Worm (Caenorhabditis elegans) whole organism, L1 larva: ENCODE results near the gene symk-1.

Experiments used
- C16A3.4 ChIP-seq: fragments of 150-350 bp; optimal IDR thresholded peaks from 2 replicates; lab custom pipeline; 2014; ENCODE audit warnings: missing biosample characterization, missing genetic modification characterization
- alr-1 ChIP-seq: fragments of 200-800 bp; sonication (Bioruptor generic); optimal IDR thresholded peaks from 2 replicates; lab custom pipeline; 2018; ENCODE audit warnings: borderline replicate concordance, mild to moderate bottlenecking, missing genetic modification characterization, missing compliant biosample characterization
- ama-1 ChIP-seq: fragments of 150-350 bp; optimal IDR thresholded peaks from 2 replicates; lab custom pipeline; 2014
- blmp-1 ChIP-seq: fragments of 150-350 bp; optimal IDR thresholded peaks from 2 replicates; lab custom pipeline; 2014; ENCODE audit warnings: missing biosample characterization, missing genetic modification characterization
- ceh-88 ChIP-seq: fragments of 200-800 bp; sonication (Bioruptor generic); IDR thresholded peaks from 2 replicates; pipeline ENCODE4 v1.3.6; 2022; ENCODE audit warnings: missing genetic modification characterization, missing compliant biosample characterization
- ces-1 ChIP-seq: fragments of 150-350 bp; optimal IDR thresholded peaks from 2 replicates; lab custom pipeline; 2014; ENCODE audit warnings: missing biosample characterization, missing genetic modification reagents, missing genetic modification characterization
- dsc-1 ChIP-seq: sonication (generic microtip); optimal IDR thresholded peaks from 2 replicates; lab custom pipeline; 2016; ENCODE audit warnings: mild to moderate bottlenecking, missing genetic modification characterization, missing compliant biosample characterization
- elt-2 ChIP-seq: sonication (generic microtip); optimal IDR thresholded peaks from 2 replicates; lab custom pipeline; 2016; ENCODE audit warnings: missing genetic modification characterization, mild to moderate bottlenecking, inconsistent platforms, missing compliant biosample characterization, missing genetic modification reagents
- elt-3 ChIP-seq, 6 experiments: fragments of 150-350 bp in 1 of 6; sonication (generic microtip); optimal IDR thresholded peaks; 2 replicates each; lab custom pipeline; 2017 to 2018; ENCODE audit warnings: missing biosample characterization in 6 of 6, missing genetic modification characterization in 6 of 6, inconsistent platforms in 1 of 6
- ets-5 ChIP-seq: fragments of 200-800 bp; sonication (Bioruptor generic); IDR thresholded peaks from 2 replicates; pipeline ENCODE4 v1.3.6; 2022; ENCODE audit warnings: missing genetic modification characterization, missing compliant biosample characterization
- fkh-10 ChIP-seq: sonication (generic microtip); optimal IDR thresholded peaks from 2 replicates; lab custom pipeline; 2017; ENCODE audit warnings: missing biosample characterization, missing genetic modification reagents, missing genetic modification characterization
- fkh-4 ChIP-seq: sonication (generic microtip); optimal IDR thresholded peaks from 2 replicates; lab custom pipeline; 2016; ENCODE audit warnings: missing compliant biosample characterization, missing genetic modification characterization, borderline replicate concordance
- fkh-8 ChIP-seq: sonication (generic microtip); optimal IDR thresholded peaks from 2 replicates; lab custom pipeline; 2016; ENCODE audit warnings: mild to moderate bottlenecking, missing genetic modification characterization, missing compliant biosample characterization
- fos-1 ChIP-seq: fragments of 150-350 bp; optimal IDR thresholded peaks from 2 replicates; lab custom pipeline; 2014; ENCODE audit warnings: missing biosample characterization, missing genetic modification characterization
- grh-1 ChIP-seq: fragments of 200-800 bp; sonication (Bioruptor generic); IDR thresholded peaks from 2 replicates; pipeline ENCODE4 v1.3.6; 2022; ENCODE audit warnings: missing genetic modification reagents, missing genetic modification characterization, missing compliant biosample characterization
- hlh-17 ChIP-seq: fragments of 200-800 bp; sonication (Bioruptor generic); optimal IDR thresholded peaks from 2 replicates; lab custom pipeline; 2018; ENCODE audit warnings: missing genetic modification characterization, mild to moderate bottlenecking, missing compliant biosample characterization, moderate library complexity, borderline replicate concordance
- hlh-4 ChIP-seq: sonication (generic microtip); optimal IDR thresholded peaks from 2 replicates; lab custom pipeline; 2016; ENCODE audit warnings: mild to moderate bottlenecking, missing genetic modification characterization, missing compliant biosample characterization
- irx-1 ChIP-seq: sonication (generic microtip); optimal IDR thresholded peaks from 2 replicates; lab custom pipeline; 2016; ENCODE audit warnings: missing genetic modification characterization, missing compliant biosample characterization
- isw-1 ChIP-seq: fragments of 200-800 bp; sonication (Bioruptor generic); IDR thresholded peaks from 2 replicates; pipeline ENCODE4 v1.3.6; 2022; ENCODE audit warnings: missing genetic modification characterization, missing compliant biosample characterization
- lin-13 ChIP-seq: fragments of 150-350 bp; optimal IDR thresholded peaks from 2 replicates; lab custom pipeline; 2014; ENCODE audit warnings: missing biosample characterization, missing genetic modification reagents, missing genetic modification characterization
- lin-14 ChIP-seq: fragments of 200-800 bp; sonication (Bioruptor generic); optimal IDR thresholded peaks from 2 replicates; lab custom pipeline; 2018; ENCODE audit warnings: mild to moderate bottlenecking, missing genetic modification characterization, moderate library complexity, missing compliant biosample characterization
- lin-15B ChIP-seq: fragments of 150-350 bp; sonication (generic microtip); optimal IDR thresholded peaks from 3 replicates; lab custom pipeline; 2014; ENCODE audit warnings: missing biosample characterization, missing genetic modification characterization
- lin-35 ChIP-seq, 2 experiments: fragments of 150-350 bp; optimal IDR thresholded peaks; 2 replicates each; lab custom pipeline; 2014; ENCODE audit warnings: missing biosample characterization in 2 of 2, missing genetic modification characterization in 2 of 2, missing genetic modification reagents in 2 of 2
- lin-39 ChIP-seq: fragments of 150-350 bp; optimal IDR thresholded peaks from 2 replicates; lab custom pipeline; 2014; ENCODE audit warnings: missing biosample characterization, missing genetic modification reagents, missing genetic modification characterization
- lir-3 ChIP-seq: sonication (generic microtip); optimal IDR thresholded peaks from 2 replicates; lab custom pipeline; 2016; ENCODE audit warnings: mild to moderate bottlenecking, missing genetic modification characterization, moderate library complexity, missing compliant biosample characterization; ENCODE audit not compliant: poor library complexity
- lsy-2 ChIP-seq, 2 experiments: fragments of 150-350 bp; optimal IDR thresholded peaks; 2 replicates each; lab custom pipeline; 2014; ENCODE audit warnings: missing biosample characterization in 2 of 2, missing genetic modification characterization in 2 of 2
- mdl-1 ChIP-seq, 2 experiments: fragments of 150-350 bp; optimal IDR thresholded peaks; 2 replicates each; lab custom pipeline; 2014 to 2017; ENCODE audit warnings: missing biosample characterization in 2 of 2, missing genetic modification characterization in 2 of 2, inconsistent platforms in 1 of 2
- mef-2 ChIP-seq: fragments of 150-350 bp; optimal IDR thresholded peaks from 2 replicates; lab custom pipeline; 2014; ENCODE audit warnings: missing biosample characterization, missing genetic modification characterization
- nhr-11 ChIP-seq: fragments of 150-350 bp; optimal IDR thresholded peaks from 2 replicates; lab custom pipeline; 2014; ENCODE audit warnings: missing biosample characterization, missing genetic modification characterization
- nhr-19 ChIP-seq: fragments of 200-800 bp; sonication (Bioruptor generic); conservative IDR thresholded peaks from 2 replicates; pipeline ENCODE4 v1.3.6; 2022; ENCODE audit warnings: missing genetic modification characterization, missing compliant biosample characterization
- nhr-47 ChIP-seq: sonication (generic microtip); optimal IDR thresholded peaks from 2 replicates; lab custom pipeline; 2016; ENCODE audit warnings: mild to moderate bottlenecking, missing genetic modification characterization, moderate library complexity, missing compliant biosample characterization
- nhr-71 ChIP-seq: sonication (generic microtip); optimal IDR thresholded peaks from 2 replicates; lab custom pipeline; 2016; ENCODE audit warnings: mild to moderate bottlenecking, missing genetic modification characterization, moderate library complexity, missing compliant biosample characterization
- nhr-76 ChIP-seq: sonication (generic microtip); optimal IDR thresholded peaks from 2 replicates; lab custom pipeline; 2017; ENCODE audit warnings: missing biosample characterization, missing genetic modification characterization
- nhr-77 ChIP-seq: fragments of 150-350 bp; optimal IDR thresholded peaks from 2 replicates; lab custom pipeline; 2014; ENCODE audit warnings: missing biosample characterization, missing genetic modification characterization
- nhr-85 ChIP-seq: sonication (generic microtip); peaks from one replicate; lab custom pipeline; 2016; ENCODE audit warnings: missing genetic modification characterization, inconsistent platforms, missing compliant biosample characterization
- nhr-90 ChIP-seq: sonication (generic microtip); optimal IDR thresholded peaks from 2 replicates; lab custom pipeline; 2016; ENCODE audit warnings: mild to moderate bottlenecking, missing genetic modification characterization, missing compliant biosample characterization; ENCODE audit not compliant: poor library complexity
- pax-3 ChIP-seq: fragments of 200-800 bp; sonication (Bioruptor generic); optimal IDR thresholded peaks from 2 replicates; lab custom pipeline; 2018; ENCODE audit warnings: mild to moderate bottlenecking, missing genetic modification characterization, moderate library complexity, missing compliant biosample characterization
- pqm-1 ChIP-seq: sonication (generic microtip); optimal IDR thresholded peaks from 3 replicates; lab custom pipeline; 2017; ENCODE audit warnings: missing biosample characterization, missing genetic modification characterization
- rnt-1 ChIP-seq: sonication (generic microtip); optimal IDR thresholded peaks from 2 replicates; lab custom pipeline; 2016; ENCODE audit warnings: mild to moderate bottlenecking, missing genetic modification characterization, moderate library complexity, missing compliant biosample characterization
- snu-23 ChIP-seq: sonication (generic microtip); optimal IDR thresholded peaks from 2 replicates; lab custom pipeline; 2016; ENCODE audit warnings: missing genetic modification characterization, missing compliant biosample characterization
- sox-4 ChIP-seq: sonication (generic microtip); optimal IDR thresholded peaks from 2 replicates; lab custom pipeline; 2016; ENCODE audit warnings: missing genetic modification characterization, missing compliant biosample characterization
- sup-37 ChIP-seq: fragments of 200-800 bp; sonication (Bioruptor generic); optimal IDR thresholded peaks from 2 replicates; lab custom pipeline; 2018; ENCODE audit warnings: mild to moderate bottlenecking, missing genetic modification characterization, missing compliant biosample characterization
- tbx-2 ChIP-seq: sonication (generic microtip); optimal IDR thresholded peaks from 2 replicates; lab custom pipeline; 2016; ENCODE audit warnings: missing genetic modification characterization, missing compliant biosample characterization
- unc-86 ChIP-seq: sonication (generic microtip); optimal IDR thresholded peaks from 2 replicates; lab custom pipeline; 2016; ENCODE audit warnings: missing genetic modification characterization, missing compliant biosample characterization
- unc-98 ChIP-seq: fragments of 200-800 bp; sonication (Bioruptor generic); IDR thresholded peaks from 2 replicates; pipeline ENCODE4 v1.3.6; 2022; ENCODE audit warnings: missing genetic modification characterization, missing compliant biosample characterization
- xbp-1 ChIP-seq: sonication (generic microtip); optimal IDR thresholded peaks from 2 replicates; lab custom pipeline; 2016; ENCODE audit warnings: missing genetic modification characterization, missing compliant biosample characterization
- zag-1 ChIP-seq: fragments of 150-350 bp; optimal IDR thresholded peaks from 2 replicates; lab custom pipeline; 2014; ENCODE audit warnings: missing biosample characterization, missing genetic modification characterization
- zip-4 ChIP-seq: fragments of 200-800 bp; sonication (Bioruptor generic); optimal IDR thresholded peaks from 2 replicates; lab custom pipeline; 2018; ENCODE audit warnings: mild to moderate bottlenecking, missing genetic modification characterization, moderate library complexity, missing compliant biosample characterization

Gene symk-1

ce11 chrV:8603272-8603671 is 33.2 kb downstream of the symk-1 start, which contains the start of gene F41E6.5:
F41E6.5 (plus strand) TSS chrV:8603480.
- TF ChIP-seq unc-98 (GFP tag; lab: Robert Waterston, UW) (no peak), nhr-77 (tag; lab: Kevin White, UChicago) (no peak), nhr-71 (peak; percentile 2), mef-2 (tag; lab: Kevin White, UChicago) (no peak), nhr-85 (tag; lab: Kevin White, UChicago) (peak; percentile 66), fkh-8 (tag; lab: Kevin White, UChicago) (no peak), lin-14 (GFP tag; lab: Kevin White, UChicago) (peak; percentile 8), sox-4 (tag; lab: Kevin White, UChicago) (no peak), elt-2 (peak; percentile 41), snu-23 (GFP tag; lab: Kevin White, UChicago) (no peak), C16A3.4 (no peak), lin-35 (GFP tag; optimal IDR thresholded peaks at IDR 0.05; lab: Kevin White, UChicago) (peak in 1 of 2 experiments; percentile 26), hlh-4 (tag; lab: Kevin White, UChicago) (no peak), elt-3 (tag; optimal IDR thresholded peaks at IDR 0.05; lab: Kevin White, UChicago) (peak in 3 of 6 experiments; percentile 12 to 91 (median 24)), mdl-1 (tag; optimal IDR thresholded peaks at IDR 0.05; lab: Kevin White, UChicago) (peak in 1 of 2 experiments; percentile 4), lir-3 (no peak), blmp-1 (tag; lab: Kevin White, UChicago) (peak; percentile 23)

- TF ChIP-seq lin-15B (tag; lab: Kevin White, UChicago) (peak; percentile 80), alr-1 (tag; lab: Kevin White, UChicago) (no peak), sox-4 (tag; lab: Kevin White, UChicago) (peak; percentile 76), pqm-1 (tag; lab: Kevin White, UChicago) (no peak), nhr-47 (tag; lab: Kevin White, UChicago) (peak; percentile 94), C16A3.4 (peak; percentile 90), nhr-85 (tag; lab: Kevin White, UChicago) (peak; percentile 96), nhr-19 (GFP tag; lab: Robert Waterston, UW) (peak; percentile 93), nhr-76 (tag; lab: Kevin White, UChicago) (peak; percentile 2), tbx-2 (tag; lab: Kevin White, UChicago) (peak; percentile 95), fkh-8 (tag; lab: Kevin White, UChicago) (peak; percentile 98), ama-1 (peak; percentile 10), zag-1 (peak; percentile 83), nhr-71 (peak; percentile 98), unc-86 (peak; percentile 89), ces-1 (no peak), elt-2 (peak; percentile 79), rnt-1 (tag; lab: Kevin White, UChicago) (peak; percentile 89), ets-5 (GFP tag; lab: Robert Waterston, UW) (no peak), fkh-4 (tag; lab: Kevin White, UChicago) (no peak), unc-98 (GFP tag; lab: Robert Waterston, UW) (no peak), lsy-2 (tag; optimal IDR thresholded peaks at IDR 0.05; lab: Kevin White, UChicago) (peak; percentile 89 to 96), zip-4 (GFP tag; lab: Kevin White, UChicago) (peak; percentile 55), nhr-90 (tag; lab: Kevin White, UChicago) (peak; percentile 86), lin-39 (tag; lab: Kevin White, UChicago) (peak; percentile 48), ceh-88 (GFP tag; lab: Robert Waterston, UW) (peak; percentile 77; the same call in 1 of the 2 replicates), nhr-11 (tag; lab: Kevin White, UChicago) (peak; percentile 37), blmp-1 (tag; lab: Kevin White, UChicago) (peak; percentile 97), lir-3 (peak; percentile 60), fkh-10 (GFP tag; lab: Kevin White, UChicago) (peak; percentile 85), xbp-1 (tag; lab: Kevin White, UChicago) (peak; percentile 98), fos-1 (tag; lab: Kevin White, UChicago) (peak; percentile 98), dsc-1 (tag; lab: Kevin White, UChicago) (peak; percentile 91), sup-37 (GFP tag; lab: Kevin White, UChicago) (no peak), hlh-17 (GFP tag; lab: Kevin White, UChicago) (no peak), lin-14 (GFP tag; lab: Kevin White, UChicago) (peak; percentile 98), irx-1 (tag; lab: Kevin White, UChicago) (peak; percentile 79), grh-1 (peak; percentile 75), pax-3 (tag; lab: Kevin White, UChicago) (peak; percentile 87), lin-13 (peak; percentile 89), nhr-77 (tag; lab: Kevin White, UChicago) (peak; percentile 93), isw-1 (GFP tag; lab: Robert Waterston, UW) (peak; percentile 94)
These were observed 36.1 kb downstream of the symk-1 start, which contains the start of gene vps-60 for ce11 chrV:8606099-8606696. vps-60 (minus strand) TSS chrV:8606128.
